Worm (Caenorhabditis elegans): Measurements from ENCODE around the gene cmk-1.
A peak's percentile ranks its signal among the peaks of the same experiment; 100 is the strongest.

Gene cmk-1

ce11 chrIV:1857866-1858271 is 33.6 kb downstream of the cmk-1 start:
- no peak for TF ChIP-seq fkh-6 (tag; optimal IDR thresholded peaks at IDR 0.05)
- TF ChIP-seq ceh-18 (tag; optimal IDR thresholded peaks at IDR 0.05): peak; percentile 95
- no peak for TF ChIP-seq fax-1 (tag; optimal IDR thresholded peaks at IDR 0.05)
- TF ChIP-seq C38D4.7 (GFP tag; optimal IDR thresholded peaks at IDR 0.05): no peak
- no peak for TF ChIP-seq npax-4 (tag; optimal IDR thresholded peaks at IDR 0.05)
- TF ChIP-seq F13H6.1 (tag; optimal IDR thresholded peaks at IDR 0.05): peak; percentile 60
- TF ChIP-seq gmeb-2 (tag; optimal IDR thresholded peaks at IDR 0.05): no peak
- TF ChIP-seq sox-4 (tag; optimal IDR thresholded peaks at IDR 0.05): no peak
- peak; percentile 58 for TF ChIP-seq nfya-1 (tag; optimal IDR thresholded peaks at IDR 0.05)
- TF ChIP-seq ceh-48 (tag; optimal IDR thresholded peaks at IDR 0.05): no peak
- TF ChIP-seq ceh-30 (tag; optimal IDR thresholded peaks at IDR 0.05): no peak
- no peak for TF ChIP-seq pat-9 (tag; optimal IDR thresholded peaks at IDR 0.05)
- no peak for TF ChIP-seq unc-3 (GFP tag; conservative IDR thresholded peaks at IDR 0.05)
- no peak for TF ChIP-seq unc-3 (tag; optimal IDR thresholded peaks at IDR 0.05)
- no peak for TF ChIP-seq elt-4 (tag; optimal IDR thresholded peaks at IDR 0.05)
- no peak for TF ChIP-seq dmd-4 (tag; optimal IDR thresholded peaks at IDR 0.05; ENCODE audit: borderline replicate concordance)
- no peak for TF ChIP-seq ztf-16 (tag; optimal IDR thresholded peaks at IDR 0.05)
- peak; percentile 50 for TF ChIP-seq rnt-1 (tag; optimal IDR thresholded peaks at IDR 0.05)
- no peak for TF ChIP-seq nhr-232 (tag; optimal IDR thresholded peaks at IDR 0.05)
- no peak for TF ChIP-seq elt-2 (tag; optimal IDR thresholded peaks at IDR 0.05)
- peak; percentile 23 for TF ChIP-seq ceh-2 (tag; optimal IDR thresholded peaks at IDR 0.05)
- no peak for TF ChIP-seq ceh-22 (tag; optimal IDR thresholded peaks at IDR 0.05)
- TF ChIP-seq odd-2 (tag; optimal IDR thresholded peaks at IDR 0.05): no peak
- TF ChIP-seq pax-1 (tag; optimal IDR thresholded peaks at IDR 0.05): no peak
- TF ChIP-seq pqm-1 (tag; optimal IDR thresholded peaks at IDR 0.05): peak; percentile 17
- TF ChIP-seq ceh-24 (tag; optimal IDR thresholded peaks at IDR 0.05): no peak
- TF ChIP-seq tbx-2 (tag; optimal IDR thresholded peaks at IDR 0.05): peak; percentile 14
- no peak for TF ChIP-seq eyg-1 (tag; optimal IDR thresholded peaks at IDR 0.05)
- TF ChIP-seq che-1 (tag; optimal IDR thresholded peaks at IDR 0.05): no peak
- TF ChIP-seq lin-11 (tag; optimal IDR thresholded peaks at IDR 0.05): no peak
- no peak for TF ChIP-seq ceh-9 (tag; optimal IDR thresholded peaks at IDR 0.05)
- TF ChIP-seq ets-4 (tag; optimal IDR thresholded peaks at IDR 0.05): no peak
- no peak for TF ChIP-seq ceh-19 (GFP tag; optimal IDR thresholded peaks at IDR 0.05)
- no peak for TF ChIP-seq ama-1 (optimal IDR thresholded peaks at IDR 0.05)
- TF ChIP-seq ceh-31 (tag; optimal IDR thresholded peaks at IDR 0.05): peak; percentile 50
- TF ChIP-seq Y22D7AL.16 (tag; optimal IDR thresholded peaks at IDR 0.05): no peak
- no peak for TF ChIP-seq K09A11.1 (tag; optimal IDR thresholded peaks at IDR 0.05; ENCODE audit: insufficient read depth)
- no peak for TF ChIP-seq ahr-1 (tag; optimal IDR thresholded peaks at IDR 0.05)
- TF ChIP-seq ref-2 (tag; optimal IDR thresholded peaks at IDR 0.05): no peak
- no peak for TF ChIP-seq hlh-8 (tag; optimal IDR thresholded peaks at IDR 0.05)
- TF ChIP-seq hlh-15 (tag; optimal IDR thresholded peaks at IDR 0.05): no peak
- no peak for TF ChIP-seq pag-3 (tag; optimal IDR thresholded peaks at IDR 0.05; ENCODE audit: borderline replicate concordance)
- TF ChIP-seq ttx-3 (tag; optimal IDR thresholded peaks at IDR 0.05): no peak
- TF ChIP-seq hlh-6 (tag; optimal IDR thresholded peaks at IDR 0.05): no peak
- no peak for TF ChIP-seq ceh-14 (tag; optimal IDR thresholded peaks at IDR 0.05)
- no peak for TF ChIP-seq tbx-7 (tag; optimal IDR thresholded peaks at IDR 0.05)
- TF ChIP-seq K02D7.2 (tag; optimal IDR thresholded peaks at IDR 0.05): no peak
- peak; percentile 28 for TF ChIP-seq dve-1 (tag; optimal IDR thresholded peaks at IDR 0.05)
- TF ChIP-seq C08G9.2 (tag; optimal IDR thresholded peaks at IDR 0.05): peak; percentile 1
- no peak for TF ChIP-seq sox-2 (GFP tag; IDR thresholded peaks at IDR 0.05)
- no peak for TF ChIP-seq zip-5 (tag; optimal IDR thresholded peaks at IDR 0.05)
- TF ChIP-seq pha-2 (tag; optimal IDR thresholded peaks at IDR 0.05): no peak
- TF ChIP-seq sdc-2 (tag; optimal IDR thresholded peaks at IDR 0.05): no peak
- TF ChIP-seq fkh-10 (GFP tag; optimal IDR thresholded peaks at IDR 0.05): no peak
- no peak for TF ChIP-seq ceh-45 (GFP tag; IDR thresholded peaks at IDR 0.05)

All from whole organism, late embryonic.